Fruit fly (Drosophila melanogaster) whole organism, embryonic: ENCODE measurements around the gene anchor.

ENCODE experiments used
- CG10274 ChIP-seq: fragments of 200-800 bp; sonication (Bioruptor generic); optimal IDR thresholded peaks from 3 replicates; lab custom pipeline; 2017; ENCODE audit warnings: missing biosample characterization, mild to moderate bottlenecking, missing genetic modification characterization
- CG11247 ChIP-seq: fragments of 200-800 bp; sonication (Bioruptor generic); IDR thresholded peaks from 2 replicates; pipeline ENCODE4 v1.3.6; 2022; ENCODE audit warnings: missing biosample characterization, missing genetic modification characterization
- CG12071 ChIP-seq: fragments of 200-800 bp; sonication (Bioruptor generic); optimal IDR thresholded peaks from 3 replicates; lab custom pipeline; 2018; ENCODE audit warnings: missing biosample characterization, mild to moderate bottlenecking, missing genetic modification characterization
- CG15479 ChIP-seq: fragments of 200-800 bp; sonication (Bioruptor generic); optimal IDR thresholded peaks from 3 replicates; lab custom pipeline; 2019; ENCODE audit warnings: missing biosample characterization, mild to moderate bottlenecking, missing genetic modification characterization, moderate library complexity
- CG16815 ChIP-seq: fragments of 200-800 bp; sonication (Bioruptor generic); optimal IDR thresholded peaks from 3 replicates; lab custom pipeline; 2017; ENCODE audit warnings: missing biosample characterization, mild to moderate bottlenecking, missing genetic modification characterization
- CG31388 ChIP-seq: fragments of 200-800 bp; sonication (Bioruptor generic); optimal IDR thresholded peaks from 2 replicates; lab custom pipeline; 2016; ENCODE audit warnings: missing biosample characterization, missing genetic modification characterization
- CG33213 ChIP-seq: fragments of 200-800 bp; sonication (Bioruptor generic); optimal IDR thresholded peaks from 3 replicates; lab custom pipeline; 2016; ENCODE audit warnings: missing biosample characterization, missing genetic modification characterization
- CG34376 ChIP-seq: fragments of 200-800 bp; sonication (Bioruptor generic); optimal IDR thresholded peaks from 2 replicates; lab custom pipeline; 2018; ENCODE audit warnings: missing biosample characterization, mild to moderate bottlenecking, missing genetic modification characterization
- CG3838 ChIP-seq: fragments of 200-800 bp; sonication (Bioruptor generic); optimal IDR thresholded peaks from 3 replicates; lab custom pipeline; 2016; ENCODE audit warnings: missing biosample characterization, missing genetic modification characterization
- CG4404 ChIP-seq: fragments of 200-800 bp; sonication (Bioruptor generic); IDR thresholded peaks from 2 replicates; pipeline ENCODE4 v1.3.6; 2022; ENCODE audit warnings: missing biosample characterization, missing genetic modification characterization
- CG6175 ChIP-seq: fragments of 200-800 bp; sonication (Bioruptor generic); IDR thresholded peaks from 3 replicates; pipeline ENCODE4 v1.3.6; 2022; ENCODE audit warnings: missing biosample characterization, missing genetic modification characterization
- CG6683 ChIP-seq: fragments of 200-800 bp; sonication (Bioruptor generic); optimal IDR thresholded peaks from 2 replicates; lab custom pipeline; 2017; ENCODE audit warnings: missing biosample characterization, mild to moderate bottlenecking, missing genetic modification characterization, missing genetic modification reagents
- CG7928 ChIP-seq: fragments of 200-800 bp; sonication (Bioruptor generic); optimal IDR thresholded peaks from 2 replicates; lab custom pipeline; 2017; ENCODE audit warnings: missing biosample characterization, mild to moderate bottlenecking, missing genetic modification characterization
- CG8290 ChIP-seq, 3 experiments: fragments of 200-800 bp; sonication (Bioruptor generic); optimal IDR thresholded peaks; 2 replicates each; lab custom pipeline; 2016 to 2019; ENCODE audit warnings: missing biosample characterization in 3 of 3, missing genetic modification characterization in 3 of 3, mild to moderate bottlenecking in 2 of 3, moderate library complexity in 1 of 3
- Camta ChIP-seq: fragments of 200-800 bp; sonication (Bioruptor generic); optimal IDR thresholded peaks from 2 replicates; lab custom pipeline; 2016; ENCODE audit warnings: missing biosample characterization, missing genetic modification characterization
- CrebB ChIP-seq: fragments of 200-800 bp; sonication (Bioruptor generic); optimal IDR thresholded peaks from 3 replicates; lab custom pipeline; 2018; ENCODE audit warnings: missing biosample characterization, mild to moderate bottlenecking, missing genetic modification characterization
- D19A ChIP-seq: fragments of 200-800 bp; optimal IDR thresholded peaks from 3 replicates; lab custom pipeline; 2019; ENCODE audit warnings: missing biosample characterization, mild to moderate bottlenecking, missing genetic modification characterization, moderate library complexity
- E2f2 ChIP-seq: fragments of 200-800 bp; sonication (Bioruptor generic); IDR thresholded peaks from 2 replicates; pipeline ENCODE4 v1.3.6; 2022; ENCODE audit warnings: missing biosample characterization, missing genetic modification characterization
- H2.0 ChIP-seq: fragments of 200-800 bp; sonication (Bioruptor generic); IDR thresholded peaks from 2 replicates; pipeline ENCODE4 v1.3.6; 2022; ENCODE audit warnings: missing biosample characterization, missing genetic modification characterization
- Hand ChIP-seq: fragments of 200-800 bp; sonication (Bioruptor generic); optimal IDR thresholded peaks from 2 replicates; lab custom pipeline; 2017; ENCODE audit warnings: mild to moderate bottlenecking, missing biosample characterization, missing genetic modification reagents, missing genetic modification characterization
- Hey ChIP-seq: fragments of 200-800 bp; sonication (Bioruptor generic); optimal IDR thresholded peaks from 3 replicates; lab custom pipeline; 2018; ENCODE audit warnings: missing biosample characterization, mild to moderate bottlenecking, missing genetic modification characterization
- Hsf ChIP-seq: fragments of 200-800 bp; sonication (Bioruptor generic); optimal IDR thresholded peaks from 3 replicates; lab custom pipeline; 2016; ENCODE audit warnings: missing biosample characterization, missing genetic modification characterization
- Lhr ChIP-seq: fragments of 200-800 bp; sonication (Bioruptor generic); optimal IDR thresholded peaks from 3 replicates; lab custom pipeline; 2017; ENCODE audit warnings: mild to moderate bottlenecking, missing biosample characterization, missing genetic modification reagents, missing genetic modification characterization
- NC2β ChIP-seq: fragments of 200-800 bp; sonication (Bioruptor generic); optimal IDR thresholded peaks from 2 replicates; lab custom pipeline; 2016; ENCODE audit warnings: missing biosample characterization, missing genetic modification characterization
- Ptx1 ChIP-seq: fragments of 200-800 bp; sonication (Bioruptor generic); IDR thresholded peaks from 2 replicates; pipeline ENCODE4 v1.3.6; 2022; ENCODE audit warnings: missing biosample characterization, missing genetic modification characterization
- Sox102F ChIP-seq: fragments of 200-800 bp; sonication (Bioruptor generic); optimal IDR thresholded peaks from 2 replicates; lab custom pipeline; 2018; ENCODE audit warnings: missing biosample characterization, mild to moderate bottlenecking, missing genetic modification characterization, moderate library complexity
- Sry-β ChIP-seq: fragments of 200-800 bp; sonication (Bioruptor generic); optimal IDR thresholded peaks from 2 replicates; lab custom pipeline; 2018; ENCODE audit warnings: missing biosample characterization, mild to moderate bottlenecking, missing genetic modification characterization, moderate library complexity
- Vsx1 ChIP-seq: fragments of 200-800 bp; sonication (Bioruptor generic); optimal IDR thresholded peaks from 2 replicates; lab custom pipeline; 2017; ENCODE audit warnings: missing biosample characterization, mild to moderate bottlenecking, missing genetic modification characterization, missing genetic modification reagents
- az2 ChIP-seq: fragments of 200-800 bp; sonication (Bioruptor generic); optimal IDR thresholded peaks from 3 replicates; lab custom pipeline; 2016; ENCODE audit warnings: missing biosample characterization, missing genetic modification characterization
- cad ChIP-seq: fragments of >200 bp; optimal IDR thresholded peaks from 2 replicates; lab custom pipeline; 2017; ENCODE audit warnings: missing biosample characterization, missing genetic modification characterization
- corto ChIP-seq: fragments of 200-800 bp; sonication (Bioruptor generic); optimal IDR thresholded peaks from 2 replicates; lab custom pipeline; 2016; ENCODE audit warnings: missing biosample characterization, mild to moderate bottlenecking, missing genetic modification characterization, moderate library complexity
- crp ChIP-seq, 2 experiments: fragments of 200-800 bp; sonication (Bioruptor generic); optimal IDR thresholded peaks; 2 replicates in 1 of 2; 3 replicates in 1 of 2; lab custom pipeline; 2017; ENCODE audit warnings: missing biosample characterization in 2 of 2, missing genetic modification characterization in 2 of 2, mild to moderate bottlenecking in 1 of 2, moderate library complexity in 1 of 2
- ems ChIP-seq: fragments of 200-800 bp; sonication (Bioruptor generic); optimal IDR thresholded peaks from 3 replicates; lab custom pipeline; 2016; ENCODE audit warnings: missing biosample characterization, missing genetic modification characterization
- en ChIP-seq: fragments of 200-800 bp; sonication (Bioruptor generic); optimal IDR thresholded peaks from 2 replicates; lab custom pipeline; 2016; ENCODE audit warnings: missing biosample characterization, missing genetic modification characterization
- esg ChIP-seq: fragments of 200-800 bp; sonication (Bioruptor generic); conservative IDR thresholded peaks from 2 replicates; pipeline ENCODE4 v1.3.6; 2022; ENCODE audit warnings: missing biosample characterization, missing genetic modification characterization
- fd102C ChIP-seq: fragments of 200-800 bp; sonication (Bioruptor generic); optimal IDR thresholded peaks from 2 replicates; lab custom pipeline; 2018; ENCODE audit warnings: missing biosample characterization, mild to moderate bottlenecking, missing genetic modification characterization, moderate library complexity
- gcm ChIP-seq: fragments of 200-800 bp; sonication (Bioruptor generic); optimal IDR thresholded peaks from 2 replicates; lab custom pipeline; 2019; ENCODE audit warnings: missing biosample characterization, mild to moderate bottlenecking, missing genetic modification characterization, moderate library complexity
- hb ChIP-seq: fragments of 200-800 bp; sonication (Bioruptor generic); IDR thresholded peaks from 3 replicates; pipeline ENCODE4 v1.3.6; 2022; ENCODE audit warnings: missing biosample characterization, missing genetic modification characterization; ENCODE audit not compliant: partially characterized antibody
- hbn ChIP-seq: fragments of 200-800 bp; sonication (Bioruptor generic); IDR thresholded peaks from 2 replicates; pipeline ENCODE4 v1.3.6; 2022; ENCODE audit warnings: missing biosample characterization, missing genetic modification characterization; ENCODE audit not compliant: partially characterized antibody
- kah ChIP-seq: fragments of 200-800 bp; sonication (Bioruptor generic); optimal IDR thresholded peaks from 2 replicates; lab custom pipeline; 2018; ENCODE audit warnings: missing biosample characterization, mild to moderate bottlenecking, missing genetic modification characterization
- lab ChIP-seq: fragments of 200-800 bp; sonication (Bioruptor generic); optimal IDR thresholded peaks from 3 replicates; lab custom pipeline; 2017; ENCODE audit warnings: missing biosample characterization, missing genetic modification characterization, mild to moderate bottlenecking, moderate library complexity, missing genetic modification reagents
- pho ChIP-seq: fragments of 200-800 bp; sonication (Bioruptor generic); optimal IDR thresholded peaks from 2 replicates; lab custom pipeline; 2016; ENCODE audit warnings: missing biosample characterization, missing genetic modification characterization
- phol ChIP-seq: fragments of 200-800 bp; sonication (Bioruptor generic); optimal IDR thresholded peaks from 3 replicates; lab custom pipeline; 2018; ENCODE audit warnings: missing biosample characterization, mild to moderate bottlenecking, missing genetic modification characterization, moderate library complexity
- row ChIP-seq: fragments of 200-800 bp; sonication (Bioruptor generic); IDR thresholded peaks from 3 replicates; pipeline ENCODE4 v1.3.6; 2022; ENCODE audit warnings: missing biosample characterization, missing genetic modification characterization
- sens-2 ChIP-seq: fragments of 200-800 bp; sonication (Bioruptor generic); IDR thresholded peaks from 2 replicates; pipeline ENCODE4 v1.3.6; 2022; ENCODE audit warnings: missing biosample characterization, missing genetic modification characterization
- slbo ChIP-seq: fragments of 200-800 bp; sonication (Bioruptor generic); IDR thresholded peaks from 2 replicates; pipeline ENCODE4 v1.3.6; 2022; ENCODE audit warnings: missing biosample characterization, missing genetic modification characterization
- sqz ChIP-seq: fragments of 200-800 bp; sonication (Bioruptor generic); optimal IDR thresholded peaks from 3 replicates; lab custom pipeline; 2018; ENCODE audit warnings: missing biosample characterization, mild to moderate bottlenecking, missing genetic modification characterization
- vvl ChIP-seq: fragments of 200-800 bp; sonication (Bioruptor generic); IDR thresholded peaks from 2 replicates; pipeline ENCODE4 v1.3.6; 2022; ENCODE audit warnings: missing biosample characterization, missing genetic modification characterization

The anchor gene

dm6 chr3L:17658423-17659267 lies 37.0 kb downstream of the anchor start (continued):
- peak; percentile 98 for TF ChIP-seq slbo (GFP tag; lab: Robert Waterston, UW)
- peak; percentile 81 for TF ChIP-seq sens-2
- TF ChIP-seq CG4404 (GFP tag; lab: Robert Waterston, UW) = peak; percentile 76
- peak; percentile 67 for TF ChIP-seq phol (tag; lab: Kevin White, UChicago)
- TF ChIP-seq CG33213 (GFP tag; lab: Kevin White, UChicago) = peak; percentile 92
- TF ChIP-seq CG6683 (GFP tag; lab: Kevin White, UChicago) = peak; percentile 73
- peak; percentile 93 for TF ChIP-seq CG11247
- TF ChIP-seq lab (GFP tag; lab: Kevin White, UChicago) = peak; percentile 96
- TF ChIP-seq CG12071 (GFP tag; lab: Kevin White, UChicago) = peak; percentile 93
- peak; percentile 64 for TF ChIP-seq D19A (tag; lab: Kevin White, UChicago)
- TF ChIP-seq Hey (tag; lab: Kevin White, UChicago) = peak; percentile 57
- TF ChIP-seq Hsf (GFP tag; lab: Kevin White, UChicago) = peak; percentile 93
- TF ChIP-seq CG8290 (GFP tag; optimal IDR thresholded peaks at IDR 0.05; lab: Kevin White, UChicago) = peak; percentile 62
- TF ChIP-seq CG8290 (tag; optimal IDR thresholded peaks at IDR 0.05; lab: Kevin White, UChicago) = peak in 1 of 2 experiments; percentile 99
- peak; percentile 93 for TF ChIP-seq row (GFP tag; lab: Robert Waterston, UW)
- TF ChIP-seq H2.0 (GFP tag; lab: Robert Waterston, UW) = peak; percentile 89
- TF ChIP-seq ems (GFP tag; lab: Kevin White, UChicago) = peak; percentile 89
- peak; percentile 86 for TF ChIP-seq esg
- peak; percentile 76 for TF ChIP-seq CG16815 (GFP tag; lab: Kevin White, UChicago)
- TF ChIP-seq Ptx1 (GFP tag; lab: Robert Waterston, UW) = peak; percentile 92
- TF ChIP-seq CG15479 = no peak
- TF ChIP-seq CG10274 (GFP tag; lab: Kevin White, UChicago) = peak; percentile 73
- peak; percentile 92 for TF ChIP-seq pho (GFP tag; lab: Kevin White, UChicago)
- TF ChIP-seq Sry-β = no peak
- peak; percentile 89 for TF ChIP-seq Sox102F (GFP tag; lab: Kevin White, UChicago)
- peak; percentile 82 for TF ChIP-seq az2
- TF ChIP-seq CG34376 (GFP tag; lab: Kevin White, UChicago) = peak; percentile 79
- TF ChIP-seq CG31388 = peak; percentile 68
- no peak for TF ChIP-seq hbn (GFP tag; lab: Robert Waterston, UW)
- TF ChIP-seq Vsx1 (GFP tag; lab: Kevin White, UChicago) = peak; percentile 60
- peak; percentile 69 for TF ChIP-seq Hand (GFP tag; lab: Kevin White, UChicago)
- TF ChIP-seq kah = peak; percentile 47
- TF ChIP-seq CrebB (tag; lab: Kevin White, UChicago) = peak; percentile 89
- TF ChIP-seq en (GFP tag; lab: Kevin White, UChicago) = peak; percentile 65
- peak; percentile 45 for TF ChIP-seq Lhr (GFP tag; lab: Kevin White, UChicago)
- peak in 1 of 2 experiments; percentile 24 for TF ChIP-seq crp (GFP tag; optimal IDR thresholded peaks at IDR 0.05; lab: Kevin White, UChicago)
- TF ChIP-seq E2f2 (GFP tag; lab: Robert Waterston, UW) = peak; percentile 73
- peak; percentile 96 for TF ChIP-seq vvl
- TF ChIP-seq CG6175 (GFP tag; lab: Robert Waterston, UW) = peak; percentile 90; the same call in 2 of the 3 replicates
- peak; percentile 30 for TF ChIP-seq sqz (GFP tag; lab: Kevin White, UChicago)
- peak; percentile 53 for TF ChIP-seq corto (GFP tag; lab: Kevin White, UChicago)
- TF ChIP-seq CG3838 = peak; percentile 49
- peak; percentile 60 for TF ChIP-seq gcm (GFP tag; lab: Kevin White, UChicago)
- peak; percentile 70 for TF ChIP-seq CG7928 (GFP tag; lab: Kevin White, UChicago)
- no peak for TF ChIP-seq cad
- TF ChIP-seq Camta (GFP tag; lab: Kevin White, UChicago) = peak; percentile 73
- TF ChIP-seq NC2β (GFP tag; lab: Kevin White, UChicago) = peak; percentile 84
- TF ChIP-seq fd102C (GFP tag; lab: Kevin White, UChicago) = no peak
- no peak for TF ChIP-seq hb (GFP tag; lab: Robert Waterston, UW)
